Fruit fly (Drosophila melanogaster) whole organism, embryonic: Measurements from ENCODE around the gene mEFTs.

Source experiments
- B-H2 ChIP-seq: fragments of 200-800 bp; sonication (Bioruptor generic); optimal IDR thresholded peaks from 2 replicates; lab custom pipeline; 2018; ENCODE audit warnings: missing biosample characterization, mild to moderate bottlenecking, missing genetic modification characterization
- CG11695 ChIP-seq: fragments of 200-800 bp; sonication (Bioruptor generic); IDR thresholded peaks from 3 replicates; pipeline ENCODE4 v1.3.6; 2022; ENCODE audit warnings: missing biosample characterization, missing genetic modification characterization
- CG12659 ChIP-seq: fragments of 200-800 bp; sonication (Bioruptor generic); optimal IDR thresholded peaks from 3 replicates; lab custom pipeline; 2017; ENCODE audit warnings: mild to moderate bottlenecking, missing biosample characterization, missing genetic modification reagents, missing genetic modification characterization
- CG12769 ChIP-seq: fragments of 200-800 bp; sonication (Bioruptor generic); optimal IDR thresholded peaks from 2 replicates; lab custom pipeline; 2019; ENCODE audit warnings: missing biosample characterization, mild to moderate bottlenecking, missing genetic modification characterization, moderate library complexity
- CG13894 ChIP-seq: fragments of 200-800 bp; sonication (Bioruptor generic); optimal IDR thresholded peaks from 3 replicates; lab custom pipeline; 2018; ENCODE audit warnings: missing biosample characterization, mild to moderate bottlenecking, missing genetic modification characterization, moderate library complexity
- CG14667 ChIP-seq: fragments of 200-800 bp; sonication (Bioruptor generic); IDR thresholded peaks from 2 replicates; pipeline ENCODE4 v1.3.6; 2022; ENCODE audit warnings: missing biosample characterization, missing genetic modification characterization
- CG15479 ChIP-seq: fragments of 200-800 bp; sonication (Bioruptor generic); optimal IDR thresholded peaks from 3 replicates; lab custom pipeline; 2019; ENCODE audit warnings: missing biosample characterization, mild to moderate bottlenecking, missing genetic modification characterization, moderate library complexity
- CG15514 ChIP-seq: fragments of 200-800 bp; sonication (Bioruptor generic); optimal IDR thresholded peaks from 3 replicates; lab custom pipeline; 2017; ENCODE audit warnings: missing biosample characterization, missing genetic modification characterization, mild to moderate bottlenecking, moderate library complexity, missing genetic modification reagents
- CG1647 ChIP-seq: fragments of 200-800 bp; sonication (Bioruptor generic); optimal IDR thresholded peaks from 3 replicates; lab custom pipeline; 2016; ENCODE audit warnings: missing biosample characterization, missing genetic modification characterization
- CG1832 ChIP-seq: fragments of 200-800 bp; sonication (Bioruptor generic); optimal IDR thresholded peaks from 2 replicates; lab custom pipeline; 2017; ENCODE audit warnings: missing biosample characterization, mild to moderate bottlenecking, missing genetic modification characterization, inconsistent platforms
- CG2202 ChIP-seq: fragments of 200-800 bp; sonication (Bioruptor generic); optimal IDR thresholded peaks from 2 replicates; lab custom pipeline; 2018; ENCODE audit warnings: missing biosample characterization, mild to moderate bottlenecking, missing genetic modification characterization
- CG32532 ChIP-seq: fragments of 200-800 bp; sonication (Bioruptor generic); IDR thresholded peaks from 2 replicates; pipeline ENCODE4 v1.3.6; 2022; ENCODE audit warnings: missing biosample characterization, missing genetic modification characterization
- CG32767 ChIP-seq: fragments of 200-800 bp; sonication (Bioruptor generic); IDR thresholded peaks from 2 replicates; pipeline ENCODE4 v1.3.6; 2022; ENCODE audit warnings: missing biosample characterization, missing genetic modification characterization
- CG34376 ChIP-seq: fragments of 200-800 bp; sonication (Bioruptor generic); optimal IDR thresholded peaks from 2 replicates; lab custom pipeline; 2018; ENCODE audit warnings: missing biosample characterization, mild to moderate bottlenecking, missing genetic modification characterization
- CG4424 ChIP-seq: fragments of 200-800 bp; sonication (Bioruptor generic); optimal IDR thresholded peaks from 3 replicates; lab custom pipeline; 2016; ENCODE audit warnings: missing biosample characterization, missing genetic modification characterization
- CG4707 ChIP-seq: fragments of 200-800 bp; sonication (Bioruptor generic); optimal IDR thresholded peaks from 2 replicates; lab custom pipeline; 2018; ENCODE audit warnings: missing biosample characterization, mild to moderate bottlenecking, missing genetic modification characterization, moderate library complexity
- CG6765 ChIP-seq: fragments of 200-800 bp; sonication (Bioruptor generic); optimal IDR thresholded peaks from 3 replicates; lab custom pipeline; 2017; ENCODE audit warnings: missing biosample characterization, mild to moderate bottlenecking, missing genetic modification characterization
- CG6791 ChIP-seq: fragments of 200-800 bp; sonication (Bioruptor generic); IDR thresholded peaks from 3 replicates; pipeline ENCODE4 v1.3.6; 2022; ENCODE audit warnings: missing biosample characterization, missing genetic modification characterization; ENCODE audit not compliant: partially characterized antibody
- Chrac-16 ChIP-seq: fragments of 200-800 bp; sonication (Bioruptor generic); optimal IDR thresholded peaks from 3 replicates; lab custom pipeline; 2016; ENCODE audit warnings: missing biosample characterization, missing genetic modification characterization
- HHEX ChIP-seq: fragments of 200-800 bp; sonication (Bioruptor generic); optimal IDR thresholded peaks from 3 replicates; lab custom pipeline; 2017; ENCODE audit warnings: missing biosample characterization, mild to moderate bottlenecking, missing genetic modification characterization, missing genetic modification reagents
- Hey ChIP-seq: fragments of 200-800 bp; sonication (Bioruptor generic); optimal IDR thresholded peaks from 3 replicates; lab custom pipeline; 2018; ENCODE audit warnings: missing biosample characterization, mild to moderate bottlenecking, missing genetic modification characterization
- Mad ChIP-seq: fragments of 200-800 bp; sonication (Bioruptor generic); optimal IDR thresholded peaks from 2 replicates; lab custom pipeline; 2016; ENCODE audit warnings: missing biosample characterization, missing genetic modification characterization
- Med ChIP-seq: fragments of 200-800 bp; sonication (Bioruptor generic); peaks from one replicate; lab custom pipeline; 2016; ENCODE audit warnings: missing biosample characterization, missing genetic modification characterization, mild to moderate bottlenecking, inconsistent platforms, moderate library complexity
- Taf1 ChIP-seq: fragments of 200-800 bp; sonication (Bioruptor generic); IDR thresholded peaks from 2 replicates; pipeline ENCODE4 v1.3.6; 2022; ENCODE audit warnings: missing biosample characterization, missing genetic modification characterization
- ac ChIP-seq: fragments of 200-800 bp; sonication (Bioruptor generic); optimal IDR thresholded peaks from 3 replicates; lab custom pipeline; 2017; ENCODE audit warnings: missing biosample characterization, mild to moderate bottlenecking, missing genetic modification characterization
- al ChIP-seq: fragments of 200-800 bp; sonication (Bioruptor generic); IDR thresholded peaks from 2 replicates; pipeline ENCODE4 v1.3.6; 2022; ENCODE audit warnings: missing biosample characterization, missing genetic modification characterization
- aop ChIP-seq: fragments of 200-800 bp; sonication (Bioruptor generic); IDR thresholded peaks from 2 replicates; pipeline ENCODE4 v1.3.6; 2022; ENCODE audit warnings: missing biosample characterization, missing genetic modification characterization
- ap ChIP-seq: fragments of 200-800 bp; sonication (Bioruptor generic); IDR thresholded peaks from 2 replicates; pipeline ENCODE4 v1.3.6; 2022; ENCODE audit warnings: missing biosample characterization, missing genetic modification characterization
- cg ChIP-seq: fragments of 200-800 bp; sonication (Bioruptor generic); optimal IDR thresholded peaks from 3 replicates; lab custom pipeline; 2019; ENCODE audit warnings: missing biosample characterization, mild to moderate bottlenecking, missing genetic modification characterization, moderate library complexity
- crc ChIP-seq: fragments of 200-800 bp; sonication (Bioruptor generic); optimal IDR thresholded peaks from 2 replicates; lab custom pipeline; 2016; ENCODE audit warnings: missing biosample characterization, missing genetic modification characterization
- emc ChIP-seq: fragments of 200-800 bp; sonication (Bioruptor generic); optimal IDR thresholded peaks from 2 replicates; lab custom pipeline; 2016; ENCODE audit warnings: missing biosample characterization, missing genetic modification characterization
- gcm ChIP-seq: fragments of 200-800 bp; sonication (Bioruptor generic); optimal IDR thresholded peaks from 2 replicates; lab custom pipeline; 2019; ENCODE audit warnings: missing biosample characterization, mild to moderate bottlenecking, missing genetic modification characterization, moderate library complexity
- hkb ChIP-seq, 2 experiments: fragments of 200-800 bp in 1 of 2; fragments of >200 bp in 1 of 2; sonication (Bioruptor generic) in 1 of 2; IDR thresholded peaks in 1 of 2; optimal IDR thresholded peaks in 1 of 2; 2 replicates each; pipeline versions ENCODE4 v1.3.6 to Lab custom; 2017 to 2022; ENCODE audit warnings: missing biosample characterization in 1 of 2, missing genetic modification characterization in 1 of 2
- jigr1 ChIP-seq: fragments of 200-800 bp; sonication (Bioruptor generic); IDR thresholded peaks from 3 replicates; pipeline ENCODE4 v1.3.6; 2022; ENCODE audit warnings: missing biosample characterization, missing genetic modification characterization
- lilli ChIP-seq: fragments of 200-800 bp; sonication (Bioruptor generic); optimal IDR thresholded peaks from 3 replicates; lab custom pipeline; 2016; ENCODE audit warnings: missing biosample characterization, missing genetic modification characterization
- lmd ChIP-seq: fragments of 200-800 bp; sonication (Bioruptor generic); IDR thresholded peaks from 2 replicates; pipeline ENCODE4 v1.3.6; 2022; ENCODE audit warnings: missing biosample characterization, missing genetic modification characterization
- nau ChIP-seq: fragments of 200-800 bp; sonication (Bioruptor generic); optimal IDR thresholded peaks from 3 replicates; lab custom pipeline; 2017; ENCODE audit warnings: missing biosample characterization, mild to moderate bottlenecking, missing genetic modification characterization, missing genetic modification reagents
- nom ChIP-seq: fragments of 200-800 bp; sonication (Bioruptor generic); optimal IDR thresholded peaks from 2 replicates; lab custom pipeline; 2017; ENCODE audit warnings: missing biosample characterization, missing genetic modification characterization, mild to moderate bottlenecking, moderate library complexity, missing genetic modification reagents
- odd ChIP-seq: fragments of 200-800 bp; sonication (Bioruptor generic); optimal IDR thresholded peaks from 2 replicates; lab custom pipeline; 2017; ENCODE audit warnings: missing biosample characterization, mild to moderate bottlenecking, missing genetic modification characterization
- pita ChIP-seq: fragments of 200-800 bp; sonication (Bioruptor generic); optimal IDR thresholded peaks from 2 replicates; lab custom pipeline; 2017; ENCODE audit warnings: missing biosample characterization, mild to moderate bottlenecking, missing genetic modification characterization
- pum ChIP-seq: fragments of 200-800 bp; sonication (Bioruptor generic); optimal IDR thresholded peaks from 2 replicates; lab custom pipeline; 2016; ENCODE audit warnings: missing biosample characterization, missing genetic modification characterization
- sens-2 ChIP-seq: fragments of 200-800 bp; sonication (Bioruptor generic); IDR thresholded peaks from 2 replicates; pipeline ENCODE4 v1.3.6; 2022; ENCODE audit warnings: missing biosample characterization, missing genetic modification characterization
- sisA ChIP-seq: fragments of 200-800 bp; sonication (Bioruptor generic); IDR thresholded peaks from 2 replicates; pipeline ENCODE4 v1.3.6; 2022; ENCODE audit warnings: missing biosample characterization, missing genetic modification characterization
- tap ChIP-seq: fragments of 200-800 bp; optimal IDR thresholded peaks from 3 replicates; lab custom pipeline; 2019; ENCODE audit warnings: missing biosample characterization, mild to moderate bottlenecking, missing genetic modification characterization, moderate library complexity
- tgo ChIP-seq: fragments of 200-800 bp; sonication (Bioruptor generic); IDR thresholded peaks from 3 replicates; pipeline ENCODE4 v1.3.6; 2022; ENCODE audit warnings: missing biosample characterization, missing genetic modification characterization
- toy ChIP-seq: fragments of 200-800 bp; sonication (Bioruptor generic); IDR thresholded peaks from 2 replicates; pipeline ENCODE4 v1.3.6; 2022; ENCODE audit warnings: missing biosample characterization, missing genetic modification characterization
- wdn ChIP-seq: fragments of 200-800 bp; sonication (Bioruptor generic); IDR thresholded peaks from 2 replicates; pipeline ENCODE4 v1.3.6; 2022; ENCODE audit warnings: missing biosample characterization, missing genetic modification characterization
- yki ChIP-seq: fragments of >200 bp; optimal IDR thresholded peaks from 3 replicates; lab custom pipeline; 2018
- zfh1 ChIP-seq: fragments of 200-800 bp; sonication (Bioruptor generic); IDR thresholded peaks from 3 replicates; pipeline ENCODE4 v1.3.6; 2022; ENCODE audit warnings: missing biosample characterization, missing genetic modification characterization

mEFTs gene

dm6 chr2L:17450505-17451415 lies 50.1 kb downstream of the mEFTs start (continued):
- no peak for TF ChIP-seq sisA (GFP tag; lab: Robert Waterston, UW)
- TF ChIP-seq Taf1 (GFP tag; lab: Robert Waterston, UW): 0 out of 2 replicates have a peak, but pooled peaks have one; percentile 9
- no peak for TF ChIP-seq CG4707
- no peak for TF ChIP-seq crc (GFP tag; lab: Kevin White, UChicago)
- no peak for TF ChIP-seq lmd (GFP tag; lab: Robert Waterston, UW)
- peak; percentile 38 for TF ChIP-seq odd
- no peak for TF ChIP-seq yki
- TF ChIP-seq emc: no peak
- no peak for TF ChIP-seq CG14667 (GFP tag; lab: Robert Waterston, UW)
- TF ChIP-seq pita (GFP tag; lab: Kevin White, UChicago): no peak
- TF ChIP-seq CG12769 (tag; lab: Kevin White, UChicago): peak; percentile 54
- no peak for TF ChIP-seq wdn (GFP tag; lab: Robert Waterston, UW)
- TF ChIP-seq Chrac-16: peak; percentile 20
- TF ChIP-seq Mad (GFP tag; lab: Kevin White, UChicago): no peak
- peak; percentile 88 for TF ChIP-seq Med (GFP tag; lab: Kevin White, UChicago)
- TF ChIP-seq gcm (GFP tag; lab: Kevin White, UChicago): no peak
- TF ChIP-seq Hey (tag; lab: Kevin White, UChicago): no peak
- peak; percentile 20 for TF ChIP-seq CG34376 (GFP tag; lab: Kevin White, UChicago)
- TF ChIP-seq jigr1 (GFP tag; lab: Robert Waterston, UW): no peak
- no peak for TF ChIP-seq aop (GFP tag; lab: Robert Waterston, UW)
- peak; percentile 5 for TF ChIP-seq pum (GFP tag; lab: Kevin White, UChicago)
- TF ChIP-seq toy (GFP tag; lab: Robert Waterston, UW): no peak
- peak; percentile 69 for TF ChIP-seq CG13894 (tag; lab: Kevin White, UChicago)
- TF ChIP-seq CG32532 (GFP tag; lab: Robert Waterston, UW): no peak; the same call in 1 of the 2 replicates
- no peak for TF ChIP-seq CG2202 (tag; lab: Kevin White, UChicago)
- TF ChIP-seq CG12659 (GFP tag; lab: Kevin White, UChicago): peak; percentile 70
- TF ChIP-seq ac (GFP tag; lab: Kevin White, UChicago): no peak
- TF ChIP-seq cg (GFP tag; lab: Kevin White, UChicago): no peak
- TF ChIP-seq CG11695 (GFP tag; lab: Robert Waterston, UW): peak; percentile 72; the same call in 2 of the 3 replicates
- no peak for TF ChIP-seq sens-2
- TF ChIP-seq CG1832: no peak
- no peak for TF ChIP-seq CG15479 (GFP tag; lab: Kevin White, UChicago)
- no peak for TF ChIP-seq B-H2 (GFP tag; lab: Kevin White, UChicago)
- no peak for TF ChIP-seq ap (GFP tag; lab: Robert Waterston, UW)
- TF ChIP-seq nau: peak; percentile 60
- no peak for TF ChIP-seq zfh1 (GFP tag; lab: Robert Waterston, UW)
- peak; percentile 46 for TF ChIP-seq CG15514 (GFP tag; lab: Kevin White, UChicago)
- TF ChIP-seq CG4424 (GFP tag; lab: Kevin White, UChicago): peak; percentile 51
- TF ChIP-seq CG32767 (GFP tag; lab: Robert Waterston, UW): no peak
- peak; percentile 46; the same call in 1 of the 3 replicates for TF ChIP-seq tgo
- peak; percentile 26 for TF ChIP-seq HHEX (GFP tag; lab: Kevin White, UChicago)
- 0 out of 2 replicates have a peak, but pooled peaks have one; percentile 30 for TF ChIP-seq al (GFP tag; lab: Robert Waterston, UW)
- no peak for TF ChIP-seq hkb (optimal IDR thresholded peaks at IDR 0.05; lab: Kevin White, UChicago)
- peak; percentile 81 for TF ChIP-seq hkb (GFP tag; IDR thresholded peaks at IDR 0.05; lab: Robert Waterston, UW)
- peak; percentile 60 for TF ChIP-seq tap (tag; lab: Kevin White, UChicago)
- no peak for TF ChIP-seq CG1647
- TF ChIP-seq CG6791 (GFP tag; lab: Robert Waterston, UW): no peak
- TF ChIP-seq nom (GFP tag; lab: Kevin White, UChicago): peak; percentile 33
- TF ChIP-seq lilli: peak; percentile 65
- peak; percentile 29 for TF ChIP-seq CG6765 (GFP tag; lab: Kevin White, UChicago)
